Worm (Caenorhabditis elegans): ENCODE data around the gene ubc-24.
A peak's percentile ranks its signal among the peaks of the same experiment; 100 is the strongest.

The ubc-24 gene

DNA sequence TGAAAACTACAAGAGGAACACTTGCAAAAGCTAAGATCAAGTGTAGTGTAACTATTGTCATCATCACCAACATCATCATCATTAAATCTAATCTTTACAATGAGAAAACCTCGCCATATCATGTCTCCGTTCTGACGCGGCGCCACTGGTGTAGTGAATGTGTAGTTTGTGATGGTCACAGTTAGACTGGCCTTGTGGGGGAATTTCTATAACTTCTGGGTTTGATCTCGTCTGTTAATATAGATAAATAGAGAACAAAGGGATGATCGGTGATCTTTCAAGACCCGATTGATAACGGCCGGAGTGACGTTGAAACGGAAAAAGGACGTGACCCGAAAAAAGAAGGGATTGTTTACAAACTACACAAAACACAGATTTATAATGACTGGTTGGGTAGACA, 35.4 kb downstream of the ubc-24 start (continued):
- TF ChIP-seq lin-26 (GFP tag; IDR thresholded peaks at IDR 0.05) = 0 out of 2 replicates have a peak, but pooled peaks have one; percentile 9

DNA sequence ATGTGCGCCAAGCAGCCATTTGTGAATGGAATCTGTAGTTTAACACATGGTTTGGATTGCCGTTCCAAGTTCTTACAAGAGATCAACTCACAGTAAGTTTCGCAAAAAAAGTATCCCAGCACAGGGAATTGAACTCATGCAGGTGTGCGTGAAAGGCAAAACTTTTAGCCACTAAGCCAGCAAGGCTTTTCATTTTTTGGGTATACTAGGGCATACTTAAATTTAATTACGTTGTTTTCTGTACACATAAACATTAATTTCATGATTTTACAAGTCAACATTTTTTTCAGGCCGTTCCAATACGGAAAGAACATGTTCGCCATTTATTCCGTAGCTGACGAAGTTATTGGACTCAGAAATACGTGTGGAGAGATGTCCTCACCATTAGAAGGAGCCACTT, 36.1 kb downstream of the ubc-24 start:
- TF ChIP-seq unc-130 (GFP tag; optimal IDR thresholded peaks at IDR 0.05) (peak; percentile 26), him-1 (tag; optimal IDR thresholded peaks at IDR 0.05) (no peak), ztf-6 (GFP tag; IDR thresholded peaks at IDR 0.05) (peak; percentile 65; the same call in 1 of the 2 replicates), F39B2.1 (GFP tag; IDR thresholded peaks at IDR 0.05) (peak; percentile 23; the same call in 1 of the 2 replicates), nfya-2 (GFP tag; IDR thresholded peaks at IDR 0.05) (no peak), chd-7 (tag; optimal IDR thresholded peaks at IDR 0.05) (peak; percentile 61), lir-1 (GFP tag; conservative IDR thresholded peaks at IDR 0.05) (no peak), hmg-1.2 (GFP tag; IDR thresholded peaks at IDR 0.05) (peak; percentile 73), nhr-120 (GFP tag; IDR thresholded peaks at IDR 0.05) (peak; percentile 98), hrde-1 (tag; optimal IDR thresholded peaks at IDR 0.05; ENCODE audit: borderline replicate concordance) (peak; percentile 89), unc-62 (GFP tag; optimal IDR thresholded peaks at IDR 0.05) (no peak), sdz-38 (tag; optimal IDR thresholded peaks at IDR 0.05) (peak; percentile 27), snpc-1.3 (tag; optimal IDR thresholded peaks at IDR 0.05; ENCODE audit: insufficient read depth) (peak; percentile 88), F49E8.2 (tag; optimal IDR thresholded peaks at IDR 0.05; ENCODE audit: insufficient read depth) (no peak), K11D2.4 (GFP tag; IDR thresholded peaks at IDR 0.05) (0 out of 2 replicates have a peak, but pooled peaks have one; percentile 37), mxl-1 (tag; optimal IDR thresholded peaks at IDR 0.05) (peak; percentile 86), nfya-1 (tag; optimal IDR thresholded peaks at IDR 0.05; ENCODE audit: borderline replicate concordance, insufficient read depth) (no peak), ceh-79 (tag; optimal IDR thresholded peaks at IDR 0.05) (peak; percentile 87), lin-26 (GFP tag; IDR thresholded peaks at IDR 0.05) (peak; percentile 98), ceh-58 (GFP tag; IDR thresholded peaks at IDR 0.05) (peak; percentile 98), xnd-1 (tag; optimal IDR thresholded peaks at IDR 0.05) (no peak), lin-54 (GFP tag; optimal IDR thresholded peaks at IDR 0.05) (peak; percentile 66), tbx-9 (tag; optimal IDR thresholded peaks at IDR 0.05; ENCODE audit: borderline replicate concordance) (peak; percentile 95), T07F8.4 (tag; optimal IDR thresholded peaks at IDR 0.05) (peak; percentile 68), ets-4 (GFP tag; optimal IDR thresholded peaks at IDR 0.05) (no peak), zfh-2 (GFP tag; conservative IDR thresholded peaks at IDR 0.05) (no peak), ztf-22 (GFP tag; optimal IDR thresholded peaks at IDR 0.05) (peak; percentile 45), mel-28 (tag; optimal IDR thresholded peaks at IDR 0.05; ENCODE audit: borderline replicate concordance) (no peak), ekl-4 (GFP tag; IDR thresholded peaks at IDR 0.05) (peak; percentile 86), F10E7.11 (tag; optimal IDR thresholded peaks at IDR 0.05) (peak; percentile 90), egrh-3 (GFP tag; IDR thresholded peaks at IDR 0.05) (no peak), Y53G8AR.9 (GFP tag; conservative IDR thresholded peaks at IDR 0.05) (peak; percentile 93), egl-44 (GFP tag; IDR thresholded peaks at IDR 0.05) (peak; percentile 84), bed-1 (GFP tag; IDR thresholded peaks at IDR 0.05) (no peak), snpc-4 (GFP tag; optimal IDR thresholded peaks at IDR 0.05) (peak; percentile 59), snpc-4 (tag; optimal IDR thresholded peaks at IDR 0.05) (peak in 2 of 4 experiments; percentile 26 to 60), repo-1 (tag; optimal IDR thresholded peaks at IDR 0.05) (peak; percentile 84), sea-2 (GFP tag; IDR thresholded peaks at IDR 0.05) (0 out of 2 replicates have a peak, but pooled peaks have one; percentile 29), rcor-1 (GFP tag; IDR thresholded peaks at IDR 0.05) (peak; percentile 73), zim-3 (tag; optimal IDR thresholded peaks at IDR 0.05) (peak; percentile 43), F57C9.4 (tag; optimal IDR thresholded peaks at IDR 0.05) (peak; percentile 75), lin-35 (GFP tag; optimal IDR thresholded peaks at IDR 0.05) (peak in 1 of 3 experiments; percentile 56), attf-6 (GFP tag; IDR thresholded peaks at IDR 0.05) (peak; percentile 69; the same call in 1 of the 2 replicates), F55B11.4 (tag; optimal IDR thresholded peaks at IDR 0.05; ENCODE audit: borderline replicate concordance, insufficient read depth) (peak; percentile 15), nhr-179 (tag; optimal IDR thresholded peaks at IDR 0.05) (peak; percentile 74), let-526 (GFP tag; IDR thresholded peaks at IDR 0.05) (0 out of 2 replicates have a peak, but pooled peaks have one; percentile 43)

All from whole organism, young adult.